Fruit fly (Drosophila melanogaster) Kc167 (cell line): Measurements from ENCODE around the gene Arf4.

Experiments used
- Myc ChIP-seq: fragments of >200 bp; optimal IDR thresholded peaks from 2 replicates; lab custom pipeline; 2017; ENCODE audit warnings: missing external identifiers
- Sin3A ChIP-seq: fragments of >200 bp; optimal IDR thresholded peaks from 2 replicates; lab custom pipeline; 2018; ENCODE audit warnings: missing external identifiers
- h ChIP-seq: fragments of >200 bp; optimal IDR thresholded peaks from 3 replicates; lab custom pipeline; 2018; ENCODE audit warnings: missing external identifiers
- insv ChIP-seq: fragments of >200 bp; optimal IDR thresholded peaks from 3 replicates; lab custom pipeline; 2018; ENCODE audit warnings: missing external identifiers
- psq ChIP-seq: fragments of >200 bp; optimal IDR thresholded peaks from 2 replicates; lab custom pipeline; 2017; ENCODE audit warnings: missing external identifiers
- ttk ChIP-seq: sonication (Bioruptor generic); optimal IDR thresholded peaks from 2 replicates; lab custom pipeline; 2017; ENCODE audit warnings: missing external identifiers

Gene Arf4

DNA sequence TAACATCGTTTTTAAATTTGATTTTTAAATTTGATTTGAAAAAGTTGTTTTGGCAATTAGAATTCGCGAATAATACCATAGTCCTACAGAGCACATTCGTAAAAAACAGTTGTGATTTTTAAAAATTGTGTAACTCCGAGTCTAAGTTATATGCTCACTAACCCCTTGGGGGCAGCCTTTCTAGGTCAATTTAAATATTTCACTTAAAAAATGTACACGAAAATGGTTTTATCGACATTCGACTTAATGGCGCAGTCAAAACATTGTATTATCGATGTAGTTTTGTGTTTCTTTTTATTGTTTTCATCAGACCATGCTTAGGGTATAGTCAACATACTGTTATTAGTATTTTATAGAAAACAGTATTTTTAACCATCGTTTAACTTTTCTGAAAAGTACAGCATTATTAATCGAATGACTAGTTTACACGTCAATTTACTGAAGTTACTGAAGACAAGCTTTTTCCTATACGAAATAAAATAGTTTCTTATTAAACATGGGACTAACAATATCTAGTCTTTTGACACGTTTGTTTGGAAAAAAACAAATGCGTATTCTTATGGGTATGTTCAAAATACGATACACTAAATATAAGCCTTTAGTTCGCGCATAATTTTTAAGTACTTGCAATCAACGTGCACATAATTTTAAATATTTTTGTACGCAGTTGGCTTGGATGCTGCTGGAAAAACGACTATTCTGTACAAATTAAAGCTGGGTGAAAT is at the start of gene Arf4:
Gene Arf4, plus strand, starts transcription at position 399 of the 725 bp plus-strand sequence.
- TF ChIP-seq Myc (lab: Kevin White, UChicago) (no peak), ttk (lab: Kevin White, UChicago) (no peak), insv (lab: Kevin White, UChicago) (no peak), psq (lab: Kevin White, UChicago) (no peak), Sin3A (lab: Kevin White, UChicago) (no peak), h (lab: Kevin White, UChicago) (no peak)

DNA sequence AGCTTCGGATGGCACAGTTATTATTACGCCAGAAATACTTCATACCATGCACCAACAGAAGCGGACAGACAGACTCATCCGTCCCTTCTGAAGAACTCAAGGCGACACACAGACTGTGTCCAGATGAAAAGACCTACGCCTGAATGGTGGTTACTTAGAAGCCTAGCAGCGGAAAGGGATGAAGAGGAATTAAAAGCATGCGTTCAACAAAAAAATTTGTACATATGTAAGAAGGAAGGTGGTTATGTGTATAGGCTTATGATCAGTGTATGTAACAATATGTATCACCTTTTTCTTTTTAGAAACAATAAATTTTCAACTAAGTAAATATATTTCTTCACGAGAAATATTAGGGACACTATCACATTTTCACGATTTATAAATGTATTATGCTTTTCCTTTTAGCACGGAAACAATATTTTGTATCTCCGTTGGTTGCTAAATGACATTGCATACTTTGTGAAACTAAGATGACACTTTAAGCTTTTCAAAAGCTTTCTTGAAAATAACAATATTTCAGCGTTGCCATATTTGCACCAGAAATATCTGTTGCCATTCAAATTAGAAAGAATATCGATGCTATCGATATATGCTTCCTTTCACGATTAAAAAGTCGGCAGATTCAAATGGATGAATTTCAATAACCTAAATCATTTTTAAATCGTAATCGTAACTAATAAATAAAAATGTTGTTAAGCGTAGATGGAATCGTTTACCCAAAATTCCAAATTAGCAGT is 39.5 kb upstream of the Arf4 start, which contains the start of gene Actbeta:
Gene Actbeta, minus strand, starts transcription at position 471 of the 737 bp plus-strand sequence.
- TF ChIP-seq h (lab: Kevin White, UChicago), result no peak
- TF ChIP-seq Myc (lab: Kevin White, UChicago), result no peak
- no peak for TF ChIP-seq insv (lab: Kevin White, UChicago)
- no peak for TF ChIP-seq Sin3A (lab: Kevin White, UChicago)
- TF ChIP-seq ttk (lab: Kevin White, UChicago), result no peak
- TF ChIP-seq psq (lab: Kevin White, UChicago), result no peak

DNA sequence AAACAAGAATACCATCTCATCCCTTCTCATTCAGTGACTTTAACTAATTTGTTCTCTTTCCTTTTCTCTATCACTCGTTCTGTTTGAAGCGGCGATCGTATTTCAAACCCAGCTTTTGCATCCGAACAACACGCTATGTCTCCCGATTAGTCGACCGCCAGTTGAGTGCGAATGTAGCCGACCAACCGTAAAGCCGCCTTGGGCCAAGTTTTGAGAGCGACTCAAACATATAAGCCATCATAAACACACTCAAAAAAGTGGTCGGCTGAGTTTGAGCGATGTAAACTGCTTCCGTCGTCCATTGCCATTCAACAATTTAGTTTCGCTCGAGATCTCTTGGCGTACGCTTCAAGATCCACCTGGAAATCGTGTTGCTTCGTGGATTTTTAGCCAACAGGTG is 35.5 kb upstream of the Arf4 start, which contains the start of gene sv:
Gene sv, plus strand, starts transcription at position 319 of the 400 bp plus-strand sequence.
- TF ChIP-seq h (lab: Kevin White, UChicago) (no peak), Sin3A (lab: Kevin White, UChicago) (no peak), insv (lab: Kevin White, UChicago) (no peak), psq (lab: Kevin White, UChicago) (no peak), ttk (lab: Kevin White, UChicago) (no peak), Myc (lab: Kevin White, UChicago) (no peak)

DNA sequence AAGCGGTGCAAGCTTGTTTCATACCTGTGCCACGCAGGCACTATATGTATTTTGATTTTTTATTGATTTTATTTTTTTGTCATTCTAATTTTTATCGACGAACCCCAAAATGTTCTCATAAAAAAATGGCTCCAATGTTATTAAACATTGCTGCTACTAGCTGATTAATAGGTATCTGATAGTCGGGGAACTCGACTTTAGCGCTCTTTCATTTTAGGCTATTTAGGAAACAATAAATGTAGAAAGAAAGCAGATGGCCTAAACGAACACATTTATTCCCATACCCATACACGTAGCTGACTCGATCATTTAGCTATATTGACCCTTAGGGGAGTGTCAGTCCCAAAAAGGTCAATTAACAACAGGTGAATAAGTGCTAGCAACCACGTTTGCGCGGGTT is 33.7 kb upstream of the Arf4 start:
- TF ChIP-seq Myc (lab: Kevin White, UChicago), result no peak
- no peak for TF ChIP-seq insv (lab: Kevin White, UChicago)
- no peak for TF ChIP-seq Sin3A (lab: Kevin White, UChicago)
- no peak for TF ChIP-seq psq (lab: Kevin White, UChicago)
- no peak for TF ChIP-seq ttk (lab: Kevin White, UChicago)
- no peak for TF ChIP-seq h (lab: Kevin White, UChicago)

DNA sequence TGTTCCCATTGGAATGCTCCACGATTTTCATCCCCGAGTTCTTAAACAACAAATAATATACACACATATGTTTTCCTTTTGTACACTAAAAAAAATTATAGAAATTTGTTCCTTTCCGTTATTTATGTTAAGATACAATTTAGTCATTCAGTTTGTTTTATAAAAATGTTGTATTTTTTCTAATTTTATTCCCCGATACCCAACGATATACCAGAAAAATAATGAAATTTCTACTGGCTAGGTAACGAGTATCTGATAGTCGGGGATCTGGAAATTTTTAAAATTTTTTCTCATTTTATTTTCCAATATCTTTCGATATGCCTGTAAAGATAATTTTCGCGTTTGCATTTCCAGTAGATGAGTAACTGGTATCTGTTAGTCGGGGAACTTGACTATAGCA is 30.5 kb upstream of the Arf4 start:
- TF ChIP-seq insv (lab: Kevin White, UChicago) (no peak), Sin3A (lab: Kevin White, UChicago) (no peak), h (lab: Kevin White, UChicago) (no peak)

DNA sequence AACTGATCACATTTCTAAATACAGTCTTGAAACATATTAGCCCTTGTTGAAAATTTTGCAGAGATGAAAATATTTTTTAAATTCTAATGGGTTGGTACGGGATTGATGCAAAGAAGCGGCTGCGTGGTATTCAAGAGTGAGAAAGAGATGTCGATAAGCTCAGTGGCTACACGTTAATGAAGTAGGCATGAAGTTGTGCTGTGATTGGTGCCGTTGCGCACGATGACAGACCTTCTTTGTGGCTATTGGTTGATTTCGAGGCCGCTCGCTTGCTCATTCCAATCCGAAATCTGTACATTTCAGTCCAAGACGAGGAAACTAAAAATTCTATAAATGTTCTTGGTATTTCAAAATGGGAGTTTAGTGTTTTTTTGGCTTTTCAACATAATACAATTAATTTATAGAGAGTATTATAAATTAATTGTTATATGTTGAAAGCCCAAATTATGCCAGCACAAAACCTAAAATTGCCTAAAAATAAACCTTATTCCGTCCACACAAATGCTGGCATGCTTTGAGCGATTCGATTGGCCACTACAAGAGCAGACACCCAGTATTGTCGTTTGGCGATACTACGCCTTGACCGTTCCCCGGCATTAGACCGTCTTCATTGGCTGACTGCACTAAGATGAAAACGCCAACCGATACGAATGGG is 26.2 kb upstream of the Arf4 start:
- TF ChIP-seq psq (lab: Kevin White, UChicago) (no peak), h (lab: Kevin White, UChicago) (no peak), ttk (lab: Kevin White, UChicago) (no peak), insv (lab: Kevin White, UChicago) (no peak), Myc (lab: Kevin White, UChicago) (no peak)

DNA sequence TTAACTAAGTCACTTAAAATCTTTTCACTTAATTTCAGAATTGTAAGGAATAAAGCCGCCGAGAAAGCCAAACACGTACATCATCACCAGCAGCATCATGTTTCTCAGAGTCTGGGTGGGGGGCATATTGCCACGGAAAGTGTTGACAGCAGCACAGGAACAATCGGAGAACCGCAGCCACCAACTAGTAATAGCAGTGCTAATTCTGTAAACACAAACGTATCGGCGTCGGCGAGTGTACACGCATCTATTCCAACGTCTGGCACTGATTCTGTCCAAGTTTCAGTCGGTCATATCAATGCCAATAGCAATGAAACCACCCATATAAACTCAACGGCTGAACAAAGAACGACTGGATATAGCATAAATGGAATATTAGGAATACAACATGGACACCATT is 17.9 kb upstream of the Arf4 start:
- no peak for TF ChIP-seq psq (lab: Kevin White, UChicago)
- TF ChIP-seq Myc (lab: Kevin White, UChicago), result no peak
- TF ChIP-seq h (lab: Kevin White, UChicago), result no peak
- TF ChIP-seq ttk (lab: Kevin White, UChicago), result no peak
- TF ChIP-seq insv (lab: Kevin White, UChicago), result no peak
- TF ChIP-seq Sin3A (lab: Kevin White, UChicago), result no peak

DNA sequence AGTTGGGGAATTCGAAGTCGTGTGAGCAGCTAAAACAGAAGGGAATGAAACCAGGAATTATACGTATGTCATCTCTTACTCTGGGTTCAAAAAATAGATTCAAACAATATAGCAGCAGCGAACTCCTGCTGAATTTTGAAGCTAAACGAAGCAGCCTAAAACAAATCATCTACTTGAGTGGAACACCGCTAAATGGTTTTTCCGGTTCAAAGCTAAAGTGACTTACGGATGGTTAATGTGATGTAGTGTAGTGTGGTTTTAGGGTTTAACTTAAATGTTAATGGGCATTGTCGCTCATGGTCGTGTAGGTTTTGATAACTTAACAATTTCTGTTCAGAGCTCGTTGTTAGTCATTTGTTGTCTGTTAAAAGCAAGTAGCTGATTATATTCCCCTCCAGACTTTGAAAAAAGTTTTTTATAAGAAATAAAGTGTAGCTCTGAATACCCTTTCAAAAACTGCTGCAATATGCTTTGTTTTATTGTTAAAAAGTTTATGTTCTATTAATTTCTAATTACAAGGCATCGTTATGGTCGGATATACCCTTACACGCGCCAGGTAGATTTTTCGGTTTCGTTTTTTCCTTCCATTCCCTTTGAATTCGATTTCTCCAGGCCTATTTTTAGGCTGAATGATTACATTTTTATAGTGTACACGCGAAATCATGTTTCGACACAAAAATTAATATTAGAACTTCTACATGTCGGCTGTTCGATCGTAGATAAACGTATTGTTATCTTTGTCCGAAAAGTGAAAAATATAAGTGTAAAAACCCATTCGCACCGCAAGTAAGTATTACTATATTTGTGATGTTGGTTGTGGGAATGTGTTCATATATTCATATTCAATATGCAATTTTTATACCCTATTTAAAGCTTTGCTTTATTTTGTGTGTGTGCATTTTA is 10.8 kb upstream of the Arf4 start:
- TF ChIP-seq psq (lab: Kevin White, UChicago) (no peak), h (lab: Kevin White, UChicago) (no peak), insv (lab: Kevin White, UChicago) (no peak), Sin3A (lab: Kevin White, UChicago) (no peak), ttk (lab: Kevin White, UChicago) (no peak), Myc (lab: Kevin White, UChicago) (no peak)

DNA sequence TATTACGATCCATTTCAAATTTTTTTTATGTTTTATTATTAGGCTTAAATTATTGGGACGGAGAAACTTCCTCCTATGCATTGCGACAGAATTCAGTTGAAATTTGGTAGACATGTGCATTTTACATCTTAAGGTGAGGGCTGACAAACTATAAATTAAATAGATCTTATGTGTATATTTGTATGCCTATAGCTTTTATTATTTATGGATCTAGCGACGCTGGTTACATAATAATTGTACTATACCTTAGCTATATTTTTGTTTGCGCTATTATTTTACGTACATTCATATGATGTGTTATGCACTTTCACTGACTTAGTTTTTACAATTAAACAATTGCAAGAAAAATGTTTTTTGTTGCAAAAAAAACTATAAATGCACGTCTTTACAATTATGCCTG is 8.7 kb upstream of the Arf4 start:
- TF ChIP-seq Sin3A (lab: Kevin White, UChicago), result no peak
- no peak for TF ChIP-seq ttk (lab: Kevin White, UChicago)
- TF ChIP-seq insv (lab: Kevin White, UChicago), result no peak
- TF ChIP-seq Myc (lab: Kevin White, UChicago), result no peak
- no peak for TF ChIP-seq h (lab: Kevin White, UChicago)
- TF ChIP-seq psq (lab: Kevin White, UChicago), result no peak

DNA sequence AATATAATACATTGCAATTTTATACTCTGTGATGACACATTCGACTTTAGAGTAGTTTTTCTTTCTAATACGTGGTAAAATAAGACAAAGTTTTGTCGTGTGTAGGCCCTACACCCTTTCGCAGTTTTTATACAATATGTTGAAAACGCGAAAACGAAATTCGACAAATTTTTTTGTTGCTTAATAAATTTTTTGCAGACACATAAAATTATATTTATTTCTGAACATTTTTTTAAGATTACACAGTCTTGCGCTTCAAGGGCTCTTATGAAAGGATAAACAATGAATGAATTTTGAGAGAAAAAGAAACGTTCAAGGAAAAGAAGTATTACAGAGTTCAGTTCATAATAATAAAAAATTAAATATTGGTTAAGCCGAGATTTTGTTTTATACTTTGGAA is 2.1 kb upstream of the Arf4 start:
- TF ChIP-seq insv (lab: Kevin White, UChicago) (no peak), Myc (lab: Kevin White, UChicago) (no peak), Sin3A (lab: Kevin White, UChicago) (no peak), psq (lab: Kevin White, UChicago) (no peak), ttk (lab: Kevin White, UChicago) (no peak)
